Fruit fly (Drosophila melanogaster): ENCODE data around the gene CG3706.

CG3706 gene

dm6 chrX:966818-967217 is 34.5 kb upstream of the CG3706 start (continued):
- TF ChIP-seq hkb (optimal IDR thresholded peaks at IDR 0.05) (no peak), hkb (GFP tag; IDR thresholded peaks at IDR 0.05) (0 out of 2 replicates have a peak, but pooled peaks have one; percentile 24), CG30403 (GFP tag; optimal IDR thresholded peaks at IDR 0.05) (peak; percentile 15), corto (GFP tag; optimal IDR thresholded peaks at IDR 0.05) (no peak), CG12071 (GFP tag; optimal IDR thresholded peaks at IDR 0.05) (peak; percentile 1), pan (optimal IDR thresholded peaks at IDR 0.05) (no peak), pan (GFP tag; optimal IDR thresholded peaks at IDR 0.05 in 1 of 2, IDR thresholded peaks at IDR 0.05 in 1 of 2) (peak in 1 of 2 experiments; percentile 33), CG30020 (tag; optimal IDR thresholded peaks at IDR 0.05) (no peak), Ada2b (GFP tag; IDR thresholded peaks at IDR 0.05) (peak; percentile 47; the same call in 1 of the 2 replicates), Mes4 (GFP tag; optimal IDR thresholded peaks at IDR 0.05) (no peak), Gug (GFP tag; IDR thresholded peaks at IDR 0.05) (peak; percentile 6; the same call in 1 of the 4 replicates), CG10147 (GFP tag; optimal IDR thresholded peaks at IDR 0.05) (peak; percentile 26), Max (GFP tag; optimal IDR thresholded peaks at IDR 0.05) (no peak), CG7839 (tag; optimal IDR thresholded peaks at IDR 0.05) (peak; percentile 63), fd96Cb (tag; optimal IDR thresholded peaks at IDR 0.05) (peak; percentile 16), CG11093 (GFP tag; IDR thresholded peaks at IDR 0.05) (no peak), gem (tag; optimal IDR thresholded peaks at IDR 0.05) (peak; percentile 54), slou (GFP tag; optimal IDR thresholded peaks at IDR 0.05) (no peak), CG17385 (GFP tag; optimal IDR thresholded peaks at IDR 0.05) (peak; percentile 19), CoRest (tag; optimal IDR thresholded peaks at IDR 0.05) (peak; percentile 29), CG6813 (GFP tag; optimal IDR thresholded peaks at IDR 0.05) (no peak), bcd (GFP tag; optimal IDR thresholded peaks at IDR 0.05) (peak; percentile 32), unc-4 (GFP tag; IDR thresholded peaks at IDR 0.05; ENCODE audit: partially characterized antibody) (no peak), Poxn (GFP tag; IDR thresholded peaks at IDR 0.05) (no peak), HLHmδ (GFP tag; optimal IDR thresholded peaks at IDR 0.05) (no peak), CG43689 (GFP tag; IDR thresholded peaks at IDR 0.05) (no peak), sr (GFP tag; IDR thresholded peaks at IDR 0.05) (no peak), Dek (tag; optimal IDR thresholded peaks at IDR 0.05) (peak; percentile 17), Myb (GFP tag; optimal IDR thresholded peaks at IDR 0.05) (peak; percentile 39), CG13296 (GFP tag; optimal IDR thresholded peaks at IDR 0.05) (peak; percentile 45), cwo (GFP tag; optimal IDR thresholded peaks at IDR 0.05) (peak; percentile 48), ci (GFP tag; IDR thresholded peaks at IDR 0.05) (0 out of 3 replicates have a peak, but pooled peaks have one; percentile 29), Fer3 (tag; optimal IDR thresholded peaks at IDR 0.05) (peak; percentile 30), Deaf1 (tag; optimal IDR thresholded peaks at IDR 0.05) (no peak), dpn (GFP tag; optimal IDR thresholded peaks at IDR 0.05) (peak in 1 of 2 experiments; percentile 2), CG18619 (GFP tag; optimal IDR thresholded peaks at IDR 0.05) (peak; percentile 4), nau (GFP tag; optimal IDR thresholded peaks at IDR 0.05) (no peak), CG12659 (GFP tag; optimal IDR thresholded peaks at IDR 0.05) (peak; percentile 34), ewg (GFP tag; optimal IDR thresholded peaks at IDR 0.05) (no peak), CG12104 (GFP tag; optimal IDR thresholded peaks at IDR 0.05) (no peak), CG11247 (GFP tag; IDR thresholded peaks at IDR 0.05) (0 out of 2 replicates have a peak, but pooled peaks have one; percentile 20), Antp (GFP tag; optimal IDR thresholded peaks at IDR 0.05) (no peak), ind (GFP tag; optimal IDR thresholded peaks at IDR 0.05) (peak; percentile 21), CG1603 (tag; optimal IDR thresholded peaks at IDR 0.05) (peak; percentile 24), D19A (tag; optimal IDR thresholded peaks at IDR 0.05) (peak; percentile 37)

All from whole organism, embryonic.